Fruit fly (Drosophila melanogaster) Kc167 (cell line): ENCODE measurements around the gene CG10237.

Experiments
- Myc ChIP-seq: fragments of >200 bp; optimal IDR thresholded peaks from 2 replicates; lab custom pipeline; 2017; ENCODE audit warnings: missing external identifiers
- Sin3A ChIP-seq: fragments of >200 bp; optimal IDR thresholded peaks from 2 replicates; lab custom pipeline; 2018; ENCODE audit warnings: missing external identifiers
- h ChIP-seq: fragments of >200 bp; optimal IDR thresholded peaks from 3 replicates; lab custom pipeline; 2018; ENCODE audit warnings: missing external identifiers
- insv ChIP-seq: fragments of >200 bp; optimal IDR thresholded peaks from 3 replicates; lab custom pipeline; 2018; ENCODE audit warnings: missing external identifiers
- psq ChIP-seq: fragments of >200 bp; optimal IDR thresholded peaks from 2 replicates; lab custom pipeline; 2017; ENCODE audit warnings: missing external identifiers
- ttk ChIP-seq: sonication (Bioruptor generic); optimal IDR thresholded peaks from 2 replicates; lab custom pipeline; 2017; ENCODE audit warnings: missing external identifiers

DNA sequence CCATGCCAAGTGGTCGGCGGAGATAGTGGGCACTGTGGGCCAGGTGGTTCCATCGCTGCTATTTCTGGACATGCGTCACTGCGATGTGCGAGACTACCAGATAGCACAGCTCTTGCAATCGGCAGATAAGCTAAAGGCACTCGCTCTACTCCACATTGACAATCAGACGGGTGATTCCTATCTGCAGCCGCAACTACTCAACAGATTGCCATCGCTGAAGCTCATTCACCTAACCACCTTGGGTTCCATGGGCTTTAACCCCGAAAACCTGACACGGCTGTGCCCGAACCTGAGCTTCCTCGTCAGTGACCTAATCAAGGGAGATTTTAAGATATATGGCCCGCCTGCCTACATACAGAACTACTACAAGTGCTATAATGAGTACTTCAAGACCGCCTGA is 12.8 kb downstream of the CG10237 start:
- TF ChIP-seq h (no peak), Sin3A (lab: Kevin White, UChicago) (no peak), psq (no peak), Myc (lab: Kevin White, UChicago) (no peak), ttk (lab: Kevin White, UChicago) (no peak), insv (lab: Kevin White, UChicago) (no peak)
